Worm (Caenorhabditis elegans): ENCODE measurements around the gene argk-1.

ce11 chrV:16062788-16063187 lies 40.9 kb upstream of the argk-1 start, which contains the start of gene F14H3.14:
- TF ChIP-seq unc-39 (tag; optimal IDR thresholded peaks at IDR 0.05) (no peak), nhr-12 (tag; optimal IDR thresholded peaks at IDR 0.05) (no peak)

All from whole organism, L3 larva.